Worm (Caenorhabditis elegans) whole organism, mixed stage, embryonic: ENCODE results near the gene skr-19.

Source experiments
- bed-3 ChIP-seq: fragments of 200-800 bp; sonication (Bioruptor generic); optimal IDR thresholded peaks from 3 replicates; lab custom pipeline; 2018; ENCODE audit warnings: mild to moderate bottlenecking, missing genetic modification characterization, moderate library complexity, missing compliant biosample characterization
- blmp-1 ChIP-seq: fragments of 150-350 bp; optimal IDR thresholded peaks from 2 replicates; lab custom pipeline; 2014; ENCODE audit warnings: missing biosample characterization, missing genetic modification characterization
- ceh-43 ChIP-seq: fragments of 200-800 bp; sonication (Bioruptor generic); optimal IDR thresholded peaks from 2 replicates; lab custom pipeline; 2018; ENCODE audit warnings: mild to moderate bottlenecking, missing genetic modification characterization, moderate library complexity, missing compliant biosample characterization
- ceh-83 ChIP-seq: fragments of 200-800 bp; sonication (Bioruptor generic); optimal IDR thresholded peaks from 2 replicates; lab custom pipeline; 2018; ENCODE audit warnings: mild to moderate bottlenecking, missing genetic modification characterization, missing compliant biosample characterization
- ces-1 ChIP-seq: fragments of 150-350 bp; optimal IDR thresholded peaks from 2 replicates; lab custom pipeline; 2014; ENCODE audit warnings: missing biosample characterization, missing genetic modification reagents, missing genetic modification characterization
- cnd-1 ChIP-seq: fragments of 200-800 bp; sonication (Bioruptor generic); optimal IDR thresholded peaks from 2 replicates; lab custom pipeline; 2018; ENCODE audit warnings: mild to moderate bottlenecking, missing genetic modification characterization, missing compliant biosample characterization
- elt-1 ChIP-seq: sonication (generic microtip); optimal IDR thresholded peaks from 2 replicates; lab custom pipeline; 2017; ENCODE audit warnings: missing genetic modification characterization, mild to moderate bottlenecking, missing compliant biosample characterization, antibody characterized with exemption, moderate library complexity, borderline replicate concordance; ENCODE audit not compliant: insufficient read depth
- elt-3 ChIP-seq: fragments of 150-350 bp; optimal IDR thresholded peaks from 2 replicates; lab custom pipeline; 2014; ENCODE audit warnings: missing biosample characterization, missing genetic modification characterization
- ham-2 ChIP-seq: fragments of 200-800 bp; sonication (Bioruptor generic); optimal IDR thresholded peaks from 2 replicates; lab custom pipeline; 2018; ENCODE audit warnings: mild to moderate bottlenecking, missing genetic modification characterization, missing compliant biosample characterization
- hlh-1 ChIP-seq: fragments of 150-350 bp; optimal IDR thresholded peaks from 2 replicates; lab custom pipeline; 2014; ENCODE audit warnings: missing biosample characterization, missing genetic modification reagents, missing genetic modification characterization
- lin-13 ChIP-seq: fragments of 150-350 bp; optimal IDR thresholded peaks from 2 replicates; lab custom pipeline; 2014; ENCODE audit warnings: missing biosample characterization, missing genetic modification characterization
- lin-32 ChIP-seq: fragments of 200-800 bp; sonication (Bioruptor generic); optimal IDR thresholded peaks from 2 replicates; lab custom pipeline; 2018; ENCODE audit warnings: mild to moderate bottlenecking, missing genetic modification characterization, missing compliant biosample characterization
- lsy-2 ChIP-seq: fragments of 150-350 bp; optimal IDR thresholded peaks from 2 replicates; lab custom pipeline; 2014; ENCODE audit warnings: missing biosample characterization, missing genetic modification characterization
- mls-2 ChIP-seq: sonication (generic microtip); optimal IDR thresholded peaks from 2 replicates; lab custom pipeline; 2016; ENCODE audit warnings: mild to moderate bottlenecking, missing genetic modification characterization, moderate library complexity, missing compliant biosample characterization
- nhr-2 ChIP-seq: fragments of 150-350 bp; optimal IDR thresholded peaks from 2 replicates; lab custom pipeline; 2014; ENCODE audit warnings: missing biosample characterization, missing genetic modification characterization
- nhr-28 ChIP-seq: fragments of 150-350 bp; optimal IDR thresholded peaks from 2 replicates; lab custom pipeline; 2014; ENCODE audit warnings: missing biosample characterization, missing genetic modification characterization
- nhr-76 ChIP-seq: sonication (generic microtip); optimal IDR thresholded peaks from 2 replicates; lab custom pipeline; 2017; ENCODE audit warnings: missing biosample characterization, missing genetic modification characterization
- pha-4 ChIP-seq: fragments of 150-350 bp; optimal IDR thresholded peaks from 2 replicates; lab custom pipeline; 2018; ENCODE audit warnings: missing biosample characterization, missing genetic modification reagents, missing genetic modification characterization
- sem-2 ChIP-seq: fragments of 200-800 bp; sonication (Bioruptor generic); optimal IDR thresholded peaks from 2 replicates; lab custom pipeline; 2018; ENCODE audit warnings: mild to moderate bottlenecking, missing genetic modification characterization, missing compliant biosample characterization
- snpc-4 ChIP-seq: fragments of 150-350 bp; optimal IDR thresholded peaks from 2 replicates; lab custom pipeline; 2014; ENCODE audit warnings: missing biosample characterization, missing genetic modification characterization
- tbx-8 ChIP-seq: fragments of 200-800 bp; sonication (Bioruptor generic); optimal IDR thresholded peaks from 2 replicates; lab custom pipeline; 2018; ENCODE audit warnings: mild to moderate bottlenecking, missing genetic modification characterization, moderate library complexity, missing compliant biosample characterization
- unc-39 ChIP-seq: fragments of 150-350 bp; optimal IDR thresholded peaks from 2 replicates; lab custom pipeline; 2014; ENCODE audit warnings: missing biosample characterization, missing genetic modification characterization
- zip-8 ChIP-seq: fragments of 150-350 bp; optimal IDR thresholded peaks from 2 replicates; lab custom pipeline; 2014; ENCODE audit warnings: missing biosample characterization, missing genetic modification characterization
- ztf-11 ChIP-seq: fragments of 150-350 bp; optimal IDR thresholded peaks from 2 replicates; lab custom pipeline; 2014; ENCODE audit warnings: missing biosample characterization, missing genetic modification characterization

skr-19 gene

DNA sequence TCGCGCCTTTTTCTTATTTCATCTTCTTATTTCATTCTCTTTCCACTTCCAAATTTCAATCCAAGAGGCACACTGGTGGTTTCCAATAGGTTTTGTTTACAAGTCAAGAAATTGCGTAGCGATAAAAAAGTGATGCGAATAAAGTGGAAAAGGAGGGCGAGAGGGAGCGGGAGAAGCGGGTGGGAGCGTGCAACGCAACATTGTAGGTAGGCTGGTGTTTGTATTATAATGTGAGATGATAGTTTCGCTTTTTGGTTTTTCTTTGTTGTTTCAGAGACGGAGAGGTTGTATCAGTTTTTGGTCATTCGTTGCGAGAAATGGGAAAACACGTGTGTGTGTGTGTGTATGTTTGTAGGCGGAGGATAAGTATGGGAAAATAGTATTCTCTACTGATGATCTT, 25.7 kb upstream of the skr-19 start:
- TF ChIP-seq zip-8, result no peak

DNA sequence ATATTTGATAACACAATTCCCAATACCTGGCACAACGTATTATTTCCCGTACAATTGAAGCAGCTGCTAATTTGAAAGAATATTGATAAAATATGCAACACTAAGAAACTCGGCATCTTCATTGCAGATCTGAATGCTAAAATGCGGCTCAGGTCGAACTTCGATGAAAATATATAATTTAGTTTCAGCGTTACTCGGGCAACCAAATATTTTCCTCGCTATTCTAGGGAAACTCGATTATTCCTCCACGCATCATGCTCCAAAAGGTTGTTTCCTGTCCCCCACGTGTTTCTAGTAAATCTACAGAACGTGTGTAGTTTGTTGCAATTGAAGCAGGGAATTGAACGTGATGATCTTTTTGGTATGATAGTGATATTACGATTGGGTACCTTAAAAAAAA, 24.6 kb upstream of the skr-19 start:
- TF ChIP-seq lin-13 (tag; lab: Kevin White, UChicago), result no peak

DNA sequence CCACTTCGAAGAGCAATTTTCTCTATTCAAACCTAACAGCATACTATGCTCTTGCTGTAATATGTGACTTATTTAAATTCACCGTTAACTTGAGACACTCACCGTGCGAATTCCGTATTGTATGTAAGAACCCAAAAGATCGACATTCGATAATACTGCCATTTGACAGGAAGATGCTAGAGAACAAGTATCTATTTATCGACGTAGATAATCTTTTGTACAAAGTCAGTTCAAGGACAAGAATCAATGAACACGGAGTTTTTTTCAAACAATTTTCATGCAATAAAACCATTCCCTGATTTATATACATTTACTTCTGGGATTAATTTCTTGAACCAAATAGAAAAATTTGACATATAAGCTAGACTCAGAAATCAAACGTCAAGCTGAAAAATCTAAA, 23.8 kb upstream of the skr-19 start, which contains the start of gene K08H2.7:
Gene K08H2.7, minus strand, starts transcription at position 173 of the 400 bp plus-strand sequence.
- TF ChIP-seq elt-1 (tag; lab: Kevin White, UChicago), result peak; percentile 38
- TF ChIP-seq lsy-2, result no peak
- no peak for TF ChIP-seq hlh-1 (tag; lab: Kevin White, UChicago)
- TF ChIP-seq mls-2 (tag; lab: Kevin White, UChicago), result no peak
- no peak for TF ChIP-seq elt-3 (tag; lab: Kevin White, UChicago)

DNA sequence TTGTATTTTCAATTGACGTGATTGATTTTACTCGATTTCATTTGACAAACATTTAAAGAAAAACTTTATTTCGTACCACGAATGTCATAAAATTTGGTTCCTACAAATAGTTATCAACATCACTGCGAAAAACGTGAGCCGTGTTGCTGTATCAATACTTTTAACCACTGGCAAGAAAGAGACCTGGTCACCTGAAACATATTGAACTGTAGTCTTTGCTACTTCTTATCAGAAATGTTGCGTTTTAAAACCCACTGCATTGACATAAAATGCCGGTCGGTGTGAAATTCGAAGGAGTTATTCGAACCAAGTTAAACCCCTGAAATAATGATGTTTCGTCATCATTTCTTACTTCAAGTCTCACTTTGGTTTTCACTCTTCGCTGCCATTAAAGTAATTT, 23.1 kb upstream of the skr-19 start:
- no peak for TF ChIP-seq snpc-4 (tag; lab: Kevin White, UChicago)
- no peak for TF ChIP-seq unc-39
- TF ChIP-seq nhr-2 (tag; lab: Kevin White, UChicago), result no peak
- no peak for TF ChIP-seq lin-13 (tag; lab: Kevin White, UChicago)
- TF ChIP-seq bed-3 (GFP tag; lab: Kevin White, UChicago), result no peak
- TF ChIP-seq nhr-28 (tag; lab: Kevin White, UChicago), result no peak
- TF ChIP-seq ceh-83, result no peak

DNA sequence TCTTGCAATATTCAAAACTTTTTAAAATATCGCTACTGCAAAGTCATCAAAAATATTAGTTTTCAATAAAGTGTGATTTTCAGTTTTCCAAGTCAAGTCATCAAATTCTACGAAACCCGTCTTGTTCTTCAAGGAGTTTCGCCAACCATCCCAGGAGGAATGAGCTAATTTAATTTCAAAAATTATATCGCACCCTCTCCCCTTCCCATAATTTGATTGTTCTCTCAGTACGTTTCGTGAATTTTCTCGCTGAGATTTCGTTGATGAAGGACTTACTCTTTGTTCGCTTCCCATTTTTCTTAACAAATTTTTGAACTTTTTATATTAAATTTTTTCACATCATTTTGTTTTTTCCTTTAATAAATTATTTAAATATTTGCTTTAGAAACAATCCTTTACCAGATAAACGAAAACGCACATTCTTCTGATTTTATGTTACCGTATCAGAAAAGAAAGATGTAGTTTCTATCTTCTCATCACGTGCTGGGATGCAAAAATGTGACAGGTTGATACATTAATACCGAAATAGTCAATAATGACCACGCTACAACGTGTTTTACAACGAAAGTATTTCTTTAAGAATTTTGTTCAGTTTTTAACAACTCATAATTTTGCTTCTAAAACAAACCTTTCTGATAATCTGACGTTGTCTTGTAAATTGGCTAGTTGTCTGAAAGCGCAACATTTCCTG, 22.3 kb upstream of the skr-19 start:
- TF ChIP-seq sem-2 (GFP tag; lab: Kevin White, UChicago) (no peak), mls-2 (tag; lab: Kevin White, UChicago) (no peak), elt-1 (tag; lab: Kevin White, UChicago) (no peak), ceh-43 (GFP tag; lab: Kevin White, UChicago) (no peak), ces-1 (GFP tag; lab: Kevin White, UChicago) (peak; percentile 99), lin-32 (no peak), ceh-83 (no peak), pha-4 (tag; lab: Kevin White, UChicago) (no peak)

DNA sequence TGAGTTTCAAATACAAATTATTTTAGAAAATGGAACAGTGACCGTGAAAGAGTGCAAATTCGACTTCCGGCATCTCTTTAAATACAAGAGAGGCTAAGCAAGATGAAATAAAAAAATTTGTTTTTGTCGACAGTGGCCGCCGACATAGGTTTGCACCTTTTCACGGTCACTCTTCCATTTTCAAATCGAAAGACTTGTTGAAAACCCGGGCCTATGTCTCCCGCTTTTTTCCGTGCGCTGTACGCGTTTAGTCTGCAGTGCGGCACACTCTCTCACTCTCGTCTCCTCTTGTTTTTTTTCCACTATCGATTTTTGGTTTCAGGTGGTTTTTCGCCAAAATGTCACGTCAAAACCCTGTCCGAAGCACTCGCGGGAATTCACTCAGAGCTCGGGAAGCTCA, 20.6 kb upstream of the skr-19 start, which contains the start of gene hpl-1:
Gene hpl-1, plus strand, starts transcription at position 301 of the 400 bp plus-strand sequence.
- TF ChIP-seq lin-32 (no peak), lin-13 (tag; lab: Kevin White, UChicago) (no peak), nhr-2 (tag; lab: Kevin White, UChicago) (no peak)

DNA sequence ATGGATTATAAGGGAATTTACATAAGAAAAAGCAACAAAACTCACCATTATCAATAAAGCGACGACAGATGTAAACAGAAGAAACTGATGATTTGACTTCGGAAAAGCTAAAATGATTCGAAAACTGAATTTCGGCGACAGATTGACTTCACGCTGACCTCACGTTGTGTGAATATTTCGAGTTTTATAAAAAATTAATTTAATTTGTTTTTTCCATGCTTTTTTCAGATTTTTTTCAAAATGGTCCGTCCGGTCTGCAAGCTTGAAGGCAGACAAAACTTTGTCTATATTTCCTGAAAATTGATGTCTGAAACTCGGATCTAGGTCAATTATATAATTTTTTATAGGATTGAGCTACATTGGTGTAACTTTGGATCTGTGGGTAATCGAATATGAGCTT, 17.7 kb upstream of the skr-19 start, which contains the start of gene K08H2.5:
Gene K08H2.5, minus strand, starts transcription at position 101 of the 400 bp plus-strand sequence.
- TF ChIP-seq sem-2 (GFP tag; lab: Kevin White, UChicago) (no peak), ceh-83 (no peak), ceh-43 (GFP tag; lab: Kevin White, UChicago) (no peak), lsy-2 (no peak), snpc-4 (tag; lab: Kevin White, UChicago) (no peak), blmp-1 (tag; lab: Kevin White, UChicago) (no peak), nhr-28 (tag; lab: Kevin White, UChicago) (no peak), lin-13 (tag; lab: Kevin White, UChicago) (no peak), nhr-76 (tag; lab: Kevin White, UChicago) (no peak), bed-3 (GFP tag; lab: Kevin White, UChicago) (no peak), hlh-1 (tag; lab: Kevin White, UChicago) (no peak), tbx-8 (GFP tag; lab: Kevin White, UChicago) (no peak), elt-3 (tag; lab: Kevin White, UChicago) (no peak), cnd-1 (no peak), lin-32 (no peak), unc-39 (no peak), zip-8 (no peak), ces-1 (GFP tag; lab: Kevin White, UChicago) (no peak), ham-2 (no peak), ztf-11 (tag; lab: Kevin White, UChicago) (no peak)
